Worm (Caenorhabditis elegans) whole organism, mixed stage, embryonic: ENCODE results near the gene ntl-3.

Source experiments
- bed-3 ChIP-seq: fragments of 200-800 bp; sonication (Bioruptor generic); optimal IDR thresholded peaks from 3 replicates; lab custom pipeline; 2018; ENCODE audit warnings: mild to moderate bottlenecking, missing genetic modification characterization, moderate library complexity, missing compliant biosample characterization
- blmp-1 ChIP-seq: fragments of 150-350 bp; optimal IDR thresholded peaks from 2 replicates; lab custom pipeline; 2014; ENCODE audit warnings: missing biosample characterization, missing genetic modification characterization
- ceh-39 ChIP-seq: fragments of 150-350 bp; optimal IDR thresholded peaks from 2 replicates; lab custom pipeline; 2014; ENCODE audit warnings: missing biosample characterization, missing genetic modification characterization
- ceh-43 ChIP-seq: fragments of 200-800 bp; sonication (Bioruptor generic); optimal IDR thresholded peaks from 2 replicates; lab custom pipeline; 2018; ENCODE audit warnings: mild to moderate bottlenecking, missing genetic modification characterization, moderate library complexity, missing compliant biosample characterization
- ceh-83 ChIP-seq: fragments of 200-800 bp; sonication (Bioruptor generic); optimal IDR thresholded peaks from 2 replicates; lab custom pipeline; 2018; ENCODE audit warnings: mild to moderate bottlenecking, missing genetic modification characterization, missing compliant biosample characterization
- ces-1 ChIP-seq: fragments of 150-350 bp; optimal IDR thresholded peaks from 2 replicates; lab custom pipeline; 2014; ENCODE audit warnings: missing biosample characterization, missing genetic modification reagents, missing genetic modification characterization
- cnd-1 ChIP-seq: fragments of 200-800 bp; sonication (Bioruptor generic); optimal IDR thresholded peaks from 2 replicates; lab custom pipeline; 2018; ENCODE audit warnings: mild to moderate bottlenecking, missing genetic modification characterization, missing compliant biosample characterization
- drap-1 ChIP-seq: fragments of 200-800 bp; sonication (Bioruptor generic); optimal IDR thresholded peaks from 3 replicates; lab custom pipeline; 2018; ENCODE audit warnings: mild to moderate bottlenecking, missing genetic modification characterization, missing compliant biosample characterization
- elt-1 ChIP-seq: sonication (generic microtip); optimal IDR thresholded peaks from 2 replicates; lab custom pipeline; 2017; ENCODE audit warnings: missing genetic modification characterization, mild to moderate bottlenecking, missing compliant biosample characterization, antibody characterized with exemption, moderate library complexity, borderline replicate concordance; ENCODE audit not compliant: insufficient read depth
- elt-3 ChIP-seq: fragments of 150-350 bp; optimal IDR thresholded peaks from 2 replicates; lab custom pipeline; 2014; ENCODE audit warnings: missing biosample characterization, missing genetic modification characterization
- ham-2 ChIP-seq: fragments of 200-800 bp; sonication (Bioruptor generic); optimal IDR thresholded peaks from 2 replicates; lab custom pipeline; 2018; ENCODE audit warnings: mild to moderate bottlenecking, missing genetic modification characterization, missing compliant biosample characterization
- hlh-1 ChIP-seq: fragments of 150-350 bp; optimal IDR thresholded peaks from 2 replicates; lab custom pipeline; 2014; ENCODE audit warnings: missing biosample characterization, missing genetic modification reagents, missing genetic modification characterization
- lin-13 ChIP-seq: fragments of 150-350 bp; optimal IDR thresholded peaks from 2 replicates; lab custom pipeline; 2014; ENCODE audit warnings: missing biosample characterization, missing genetic modification characterization
- lsy-2 ChIP-seq: fragments of 150-350 bp; optimal IDR thresholded peaks from 2 replicates; lab custom pipeline; 2014; ENCODE audit warnings: missing biosample characterization, missing genetic modification characterization
- mab-5 ChIP-seq: fragments of 150-350 bp; optimal IDR thresholded peaks from 2 replicates; lab custom pipeline; 2014; ENCODE audit warnings: missing biosample characterization, missing genetic modification characterization
- mep-1 ChIP-seq: fragments of 150-350 bp; optimal IDR thresholded peaks from 2 replicates; lab custom pipeline; 2017; ENCODE audit warnings: missing biosample characterization, missing genetic modification reagents, missing genetic modification characterization, inconsistent platforms
- mls-2 ChIP-seq: sonication (generic microtip); optimal IDR thresholded peaks from 2 replicates; lab custom pipeline; 2016; ENCODE audit warnings: mild to moderate bottlenecking, missing genetic modification characterization, moderate library complexity, missing compliant biosample characterization
- nhr-2 ChIP-seq: fragments of 150-350 bp; optimal IDR thresholded peaks from 2 replicates; lab custom pipeline; 2014; ENCODE audit warnings: missing biosample characterization, missing genetic modification characterization
- nhr-237 ChIP-seq: fragments of 150-350 bp; optimal IDR thresholded peaks from 2 replicates; lab custom pipeline; 2014; ENCODE audit warnings: missing biosample characterization, missing genetic modification characterization
- nhr-28 ChIP-seq: fragments of 150-350 bp; optimal IDR thresholded peaks from 2 replicates; lab custom pipeline; 2014; ENCODE audit warnings: missing biosample characterization, missing genetic modification characterization
- nhr-76 ChIP-seq: sonication (generic microtip); optimal IDR thresholded peaks from 2 replicates; lab custom pipeline; 2017; ENCODE audit warnings: missing biosample characterization, missing genetic modification characterization
- pha-4 ChIP-seq: fragments of 150-350 bp; optimal IDR thresholded peaks from 2 replicates; lab custom pipeline; 2018; ENCODE audit warnings: missing biosample characterization, missing genetic modification reagents, missing genetic modification characterization
- snpc-4 ChIP-seq: fragments of 150-350 bp; optimal IDR thresholded peaks from 2 replicates; lab custom pipeline; 2014; ENCODE audit warnings: missing biosample characterization, missing genetic modification characterization
- sptf-1 ChIP-seq: sonication (generic microtip); optimal IDR thresholded peaks from 2 replicates; lab custom pipeline; 2017; ENCODE audit warnings: mild to moderate bottlenecking, missing genetic modification characterization, moderate library complexity, missing compliant biosample characterization
- tbx-8 ChIP-seq: fragments of 200-800 bp; sonication (Bioruptor generic); optimal IDR thresholded peaks from 2 replicates; lab custom pipeline; 2018; ENCODE audit warnings: mild to moderate bottlenecking, missing genetic modification characterization, moderate library complexity, missing compliant biosample characterization
- unc-120 ChIP-seq: sonication (generic microtip); optimal IDR thresholded peaks from 2 replicates; lab custom pipeline; 2017; ENCODE audit warnings: missing genetic modification characterization, missing compliant biosample characterization; ENCODE audit not compliant: poor library complexity, severe bottlenecking
- unc-39 ChIP-seq: fragments of 150-350 bp; optimal IDR thresholded peaks from 2 replicates; lab custom pipeline; 2014; ENCODE audit warnings: missing biosample characterization, missing genetic modification characterization
- unc-62 ChIP-seq: fragments of 150-350 bp; optimal IDR thresholded peaks from 2 replicates; lab custom pipeline; 2014; ENCODE audit warnings: missing biosample characterization, missing genetic modification reagents, missing genetic modification characterization
- zip-8 ChIP-seq: fragments of 150-350 bp; optimal IDR thresholded peaks from 2 replicates; lab custom pipeline; 2014; ENCODE audit warnings: missing biosample characterization, missing genetic modification characterization
- ztf-11 ChIP-seq: fragments of 150-350 bp; optimal IDR thresholded peaks from 2 replicates; lab custom pipeline; 2014; ENCODE audit warnings: missing biosample characterization, missing genetic modification characterization

The ntl-3 gene

ce11 chrIII:11878751-11879150, 32.5 kb upstream of the ntl-3 start, which contains the start of gene Y56A3A.6:
TSS of gene Y56A3A.6 (minus strand) at chrIII:11878803.
- no peak for TF ChIP-seq elt-3
- TF ChIP-seq mls-2 (tag; lab: Kevin White, UChicago), result no peak
- TF ChIP-seq pha-4 (tag; lab: Kevin White, UChicago), result no peak

ce11 chrIII:11876130-11876529, 29.9 kb upstream of the ntl-3 start:
- TF ChIP-seq sptf-1 (tag; lab: Kevin White, UChicago), result peak; percentile 42
- no peak for TF ChIP-seq mab-5
- TF ChIP-seq, all 35 proteins: peak for 1

- TF ChIP-seq drap-1 (GFP tag; lab: Kevin White, UChicago) (no peak), hlh-1 (tag; lab: Kevin White, UChicago) (no peak), mab-5 (no peak), nhr-28 (tag; lab: Kevin White, UChicago) (no peak), blmp-1 (tag; lab: Kevin White, UChicago) (no peak), ceh-83 (no peak), cnd-1 (tag; lab: Kevin White, UChicago) (no peak), zip-8 (tag; lab: Kevin White, UChicago) (no peak), bed-3 (GFP tag; lab: Kevin White, UChicago) (no peak), lsy-2 (tag; lab: Kevin White, UChicago) (no peak), ztf-11 (tag; lab: Kevin White, UChicago) (no peak)
Measured at ce11 chrIII:11874242-11874641, 28.0 kb upstream of the ntl-3 start.

ce11 chrIII:11871617-11872016, 25.4 kb upstream of the ntl-3 start:
- no peak for TF ChIP-seq mls-2 (tag; lab: Kevin White, UChicago)
- no peak for TF ChIP-seq mab-5
- TF ChIP-seq ham-2 (GFP tag; lab: Kevin White, UChicago), result no peak
- TF ChIP-seq unc-39 (tag; lab: Kevin White, UChicago), result no peak
- TF ChIP-seq nhr-76 (tag; lab: Kevin White, UChicago), result no peak
- no peak for TF ChIP-seq snpc-4 (tag; lab: Kevin White, UChicago)
- no peak for TF ChIP-seq blmp-1 (tag; lab: Kevin White, UChicago)
- no peak for TF ChIP-seq ces-1 (GFP tag; lab: Kevin White, UChicago)
- TF ChIP-seq ceh-39 (tag; lab: Kevin White, UChicago), result no peak
- TF ChIP-seq zip-8 (tag; lab: Kevin White, UChicago), result no peak
- TF ChIP-seq nhr-237 (tag; lab: Kevin White, UChicago), result no peak
- TF ChIP-seq bed-3 (GFP tag; lab: Kevin White, UChicago), result no peak

ce11 chrIII:11870009-11870408, 23.7 kb upstream of the ntl-3 start:
- TF ChIP-seq drap-1 (GFP tag; lab: Kevin White, UChicago) (peak; percentile 32), unc-120 (tag; lab: Kevin White, UChicago) (peak; percentile 88), elt-1 (no peak), ceh-43 (no peak), mep-1 (peak; percentile 28), sptf-1 (tag; lab: Kevin White, UChicago) (peak; percentile 68), ces-1 (GFP tag; lab: Kevin White, UChicago) (peak; percentile 93), tbx-8 (no peak), pha-4 (tag; lab: Kevin White, UChicago) (peak; percentile 82), unc-39 (tag; lab: Kevin White, UChicago) (no peak), unc-62 (GFP tag; lab: Kevin White, UChicago) (peak; percentile 34), nhr-76 (tag; lab: Kevin White, UChicago) (no peak), nhr-2 (tag; lab: Kevin White, UChicago) (peak; percentile 3), lsy-2 (tag; lab: Kevin White, UChicago) (peak; percentile 72), mls-2 (tag; lab: Kevin White, UChicago) (peak; percentile 33), cnd-1 (tag; lab: Kevin White, UChicago) (peak; percentile 42), nhr-237 (tag; lab: Kevin White, UChicago) (peak; percentile 75), lin-13 (tag; lab: Kevin White, UChicago) (peak; percentile 65)
